Worm (Caenorhabditis elegans) whole organism, L2 larva: ENCODE data around the gene C14A4.6.

Experiments used
- C34F6.9 ChIP-seq: fragments of 150-350 bp; optimal IDR thresholded peaks from 2 replicates; lab custom pipeline; 2014; ENCODE audit warnings: missing biosample characterization, missing genetic modification characterization
- F13H6.1 ChIP-seq: sonication (generic microtip); optimal IDR thresholded peaks from 2 replicates; lab custom pipeline; 2016; ENCODE audit warnings: missing genetic modification characterization, missing compliant biosample characterization
- R02D3.7 ChIP-seq: fragments of 150-350 bp; optimal IDR thresholded peaks from 2 replicates; lab custom pipeline; 2014; ENCODE audit warnings: missing biosample characterization, missing genetic modification characterization
- Y55F3AM.14 ChIP-seq: fragments of 200-800 bp; sonication (Bioruptor generic); optimal IDR thresholded peaks from 2 replicates; lab custom pipeline; 2018; ENCODE audit warnings: mild to moderate bottlenecking, missing genetic modification characterization, missing compliant biosample characterization
- ZK546.5 ChIP-seq: sonication (generic microtip); optimal IDR thresholded peaks from 2 replicates; lab custom pipeline; 2017; ENCODE audit warnings: missing biosample characterization, missing genetic modification characterization
- alr-1 ChIP-seq: fragments of 150-350 bp; optimal IDR thresholded peaks from 2 replicates; lab custom pipeline; 2014; ENCODE audit warnings: missing biosample characterization, missing genetic modification characterization
- aly-2 ChIP-seq: fragments of 150-350 bp; optimal IDR thresholded peaks from 2 replicates; lab custom pipeline; 2014; ENCODE audit warnings: missing biosample characterization, missing genetic modification characterization
- ama-1 ChIP-seq: fragments of 150-350 bp; optimal IDR thresholded peaks from 2 replicates; lab custom pipeline; 2018; ENCODE audit warnings: inconsistent platforms
- ceh-16 ChIP-seq: fragments of 150-350 bp; optimal IDR thresholded peaks from 2 replicates; lab custom pipeline; 2014; ENCODE audit warnings: missing biosample characterization, missing genetic modification characterization
- ceh-82 ChIP-seq: fragments of 150-350 bp; optimal IDR thresholded peaks from 2 replicates; lab custom pipeline; 2014; ENCODE audit warnings: missing biosample characterization, missing genetic modification characterization
- crh-2 ChIP-seq: sonication (generic microtip); optimal IDR thresholded peaks from 2 replicates; lab custom pipeline; 2017; ENCODE audit warnings: missing biosample characterization, missing genetic modification characterization
- dmd-4 ChIP-seq: sonication (generic microtip); optimal IDR thresholded peaks from 2 replicates; lab custom pipeline; 2017; ENCODE audit warnings: missing biosample characterization, missing genetic modification characterization
- egl-27 ChIP-seq: sonication (generic microtip); optimal IDR thresholded peaks from 3 replicates; lab custom pipeline; 2017; ENCODE audit warnings: missing biosample characterization, missing genetic modification reagents, missing genetic modification characterization
- elt-1 ChIP-seq: fragments of 150-350 bp; optimal IDR thresholded peaks from 2 replicates; lab custom pipeline; 2014; ENCODE audit warnings: missing biosample characterization, missing genetic modification characterization
- fos-1 ChIP-seq: fragments of 150-350 bp; optimal IDR thresholded peaks from 2 replicates; lab custom pipeline; 2014; ENCODE audit warnings: missing biosample characterization, missing genetic modification characterization
- gmeb-1 ChIP-seq: fragments of 150-350 bp; optimal IDR thresholded peaks from 2 replicates; lab custom pipeline; 2014; ENCODE audit warnings: missing biosample characterization, missing genetic modification characterization
- lin-13 ChIP-seq: fragments of 150-350 bp; optimal IDR thresholded peaks from 2 replicates; lab custom pipeline; 2014; ENCODE audit warnings: missing biosample characterization, missing genetic modification reagents, missing genetic modification characterization
- lin-39 ChIP-seq: fragments of 150-350 bp; optimal IDR thresholded peaks from 2 replicates; lab custom pipeline; 2014; ENCODE audit warnings: missing biosample characterization, missing genetic modification reagents, missing genetic modification characterization
- lsy-2 ChIP-seq, 2 experiments: fragments of 150-350 bp in 1 of 2; sonication (generic microtip) in 1 of 2; optimal IDR thresholded peaks; 2 replicates each; lab custom pipeline; 2014 to 2017; ENCODE audit warnings: missing biosample characterization in 2 of 2, missing genetic modification characterization in 2 of 2
- mab-5 ChIP-seq: fragments of 150-350 bp; optimal IDR thresholded peaks from 2 replicates; lab custom pipeline; 2014; ENCODE audit warnings: missing biosample characterization, missing genetic modification characterization
- mbf-1 ChIP-seq: sonication (generic microtip); optimal IDR thresholded peaks from 2 replicates; lab custom pipeline; 2017; ENCODE audit warnings: missing biosample characterization, missing genetic modification characterization
- mdl-1 ChIP-seq, 2 experiments: fragments of 150-350 bp in 1 of 2; sonication (generic microtip) in 1 of 2; optimal IDR thresholded peaks; 2 replicates each; lab custom pipeline; 2017; ENCODE audit warnings: missing biosample characterization in 2 of 2, missing genetic modification characterization in 2 of 2
- nhr-21 ChIP-seq: fragments of 150-350 bp; optimal IDR thresholded peaks from 2 replicates; lab custom pipeline; 2014; ENCODE audit warnings: missing biosample characterization, missing genetic modification characterization
- nhr-23 ChIP-seq: fragments of 150-350 bp; optimal IDR thresholded peaks from 2 replicates; lab custom pipeline; 2014; ENCODE audit warnings: missing biosample characterization, missing genetic modification reagents, missing genetic modification characterization
- nhr-25 ChIP-seq: fragments of 150-350 bp; sonication (generic microtip); optimal IDR thresholded peaks from 3 replicates; lab custom pipeline; 2014; ENCODE audit warnings: missing biosample characterization, missing genetic modification characterization
- nhr-6 ChIP-seq: fragments of 150-350 bp; optimal IDR thresholded peaks from 2 replicates; lab custom pipeline; 2014; ENCODE audit warnings: missing biosample characterization, missing genetic modification characterization
- peb-1 ChIP-seq: fragments of 150-350 bp; optimal IDR thresholded peaks from 2 replicates; lab custom pipeline; 2014; ENCODE audit warnings: missing biosample characterization, missing genetic modification characterization
- sem-4 ChIP-seq: fragments of 150-350 bp; optimal IDR thresholded peaks from 2 replicates; lab custom pipeline; 2014; ENCODE audit warnings: missing biosample characterization, missing genetic modification reagents, missing genetic modification characterization
- sma-9 ChIP-seq, 2 experiments: fragments of 150-350 bp in 1 of 2; sonication (generic microtip) in 1 of 2; optimal IDR thresholded peaks; 2 replicates each; lab custom pipeline; 2014 to 2016; ENCODE audit warnings: missing genetic modification characterization in 2 of 2, mild to moderate bottlenecking in 1 of 2, missing biosample characterization in 1 of 2, missing compliant biosample characterization in 1 of 2, missing genetic modification reagents in 1 of 2, moderate library complexity in 1 of 2
- snpc-4 ChIP-seq: fragments of 150-350 bp; optimal IDR thresholded peaks from 2 replicates; lab custom pipeline; 2014; ENCODE audit warnings: missing biosample characterization, missing genetic modification characterization
- unc-39 ChIP-seq: fragments of 150-350 bp; optimal IDR thresholded peaks from 2 replicates; lab custom pipeline; 2014; ENCODE audit warnings: missing biosample characterization, missing genetic modification characterization
- unc-62 ChIP-seq: fragments of 150-350 bp; optimal IDR thresholded peaks from 2 replicates; lab custom pipeline; 2014; ENCODE audit warnings: missing biosample characterization, missing genetic modification reagents, missing genetic modification characterization
- zag-1 ChIP-seq: fragments of 150-350 bp; optimal IDR thresholded peaks from 2 replicates; lab custom pipeline; 2014; ENCODE audit warnings: missing biosample characterization, missing genetic modification characterization
- ztf-1 ChIP-seq: fragments of 200-800 bp; sonication (Bioruptor generic); conservative IDR thresholded peaks from 2 replicates; pipeline ENCODE4 v1.3.6; 2022; ENCODE audit warnings: missing genetic modification characterization, missing compliant biosample characterization
- ztf-11 ChIP-seq: sonication (generic microtip); optimal IDR thresholded peaks from 2 replicates; lab custom pipeline; 2017; ENCODE audit warnings: missing biosample characterization, missing genetic modification characterization
- ztf-4 ChIP-seq: fragments of 150-350 bp; optimal IDR thresholded peaks from 2 replicates; lab custom pipeline; 2014; ENCODE audit warnings: missing biosample characterization, missing genetic modification characterization

C14A4.6 gene

DNA sequence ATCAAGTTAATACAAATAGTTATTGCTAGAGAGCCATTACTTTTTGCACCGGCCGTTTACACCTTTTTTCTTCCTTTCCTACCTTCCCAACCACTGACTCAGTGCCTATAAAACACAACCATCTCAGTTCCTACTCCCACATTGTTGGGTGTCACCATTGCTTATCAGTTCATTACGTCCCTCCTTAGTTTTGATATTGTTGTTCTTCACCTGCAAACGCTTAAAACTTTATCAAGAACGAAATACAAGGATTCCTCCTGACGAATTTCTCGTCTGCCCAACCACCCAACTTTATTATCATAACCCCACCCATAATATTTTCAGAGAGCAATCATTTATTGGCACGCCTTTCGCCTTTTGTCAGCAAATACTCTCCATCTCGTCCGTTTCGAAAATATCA is 32.5 kb upstream of the C14A4.6 start:
- peak; percentile 8 for TF ChIP-seq F13H6.1 (tag; lab: Kevin White, UChicago)
- no peak for TF ChIP-seq nhr-6 (tag; lab: Kevin White, UChicago)
- peak; percentile 94 for TF ChIP-seq fos-1 (tag; lab: Kevin White, UChicago)

DNA sequence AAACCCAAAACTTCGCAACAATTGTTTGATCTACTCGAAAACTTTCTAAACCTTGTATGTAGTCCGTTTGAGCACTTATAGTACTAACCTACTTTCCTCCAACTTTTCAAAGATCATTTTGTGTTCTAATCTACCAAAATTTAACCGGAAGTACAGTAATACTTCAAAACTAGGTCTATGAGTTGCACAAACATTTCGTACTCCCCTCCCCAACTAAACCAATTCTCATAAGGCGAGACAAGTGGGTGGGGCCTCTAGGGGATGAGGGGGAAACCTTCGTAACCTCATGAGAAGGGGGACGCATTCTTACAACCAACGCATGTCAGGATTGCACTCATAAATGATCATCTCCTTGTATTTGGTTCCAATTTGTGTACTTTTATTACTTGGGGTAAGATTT is 27.4 kb upstream of the C14A4.6 start, which contains the start of gene cutl-9:
Gene cutl-9, plus strand, starts transcription at position 301 of the 400 bp plus-strand sequence.
- TF ChIP-seq mbf-1 (no peak), gmeb-1 (no peak), ceh-16 (tag; lab: Kevin White, UChicago) (no peak), lsy-2 (tag; optimal IDR thresholded peaks at IDR 0.05; lab: Kevin White, UChicago) (no peak), sem-4 (tag; lab: Kevin White, UChicago) (no peak), dmd-4 (tag; lab: Kevin White, UChicago) (no peak), mdl-1 (tag; optimal IDR thresholded peaks at IDR 0.05; lab: Kevin White, UChicago) (no peak), alr-1 (tag; lab: Kevin White, UChicago) (no peak), F13H6.1 (tag; lab: Kevin White, UChicago) (no peak), Y55F3AM.14 (GFP tag; lab: Kevin White, UChicago) (no peak), ZK546.5 (no peak), zag-1 (tag; lab: Kevin White, UChicago) (no peak), C34F6.9 (tag; lab: Kevin White, UChicago) (no peak)

DNA sequence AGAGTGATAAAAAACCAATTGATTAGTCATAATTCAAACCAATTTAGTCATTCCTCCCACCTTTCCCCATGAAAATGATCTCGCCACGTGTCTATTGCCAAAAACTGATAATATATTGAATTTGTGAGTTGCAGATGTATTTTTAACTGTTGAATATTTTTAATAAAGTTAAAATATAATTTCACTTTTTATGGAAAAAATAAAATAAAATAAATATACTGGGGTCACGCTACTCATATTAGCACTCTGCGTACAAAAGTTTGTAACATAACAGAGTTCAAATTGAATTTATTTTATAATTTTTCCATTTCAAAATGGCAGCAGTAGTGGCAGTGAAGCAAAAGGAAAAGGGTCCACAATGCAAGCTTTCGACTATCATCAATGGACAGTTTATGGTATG is 23.6 kb upstream of the C14A4.6 start, which contains the start of gene C14A4.13:
Gene C14A4.13, plus strand, starts transcription at position 301 of the 400 bp plus-strand sequence.
- TF ChIP-seq snpc-4 (tag; lab: Kevin White, UChicago) (no peak), lin-39 (no peak), unc-62 (GFP tag; lab: Kevin White, UChicago) (no peak), fos-1 (tag; lab: Kevin White, UChicago) (no peak), unc-39 (no peak), aly-2 (tag; lab: Kevin White, UChicago) (no peak), R02D3.7 (tag; lab: Kevin White, UChicago) (no peak), ceh-16 (tag; lab: Kevin White, UChicago) (no peak), alr-1 (tag; lab: Kevin White, UChicago) (no peak), ztf-11 (tag; lab: Kevin White, UChicago) (no peak), mdl-1 (tag; optimal IDR thresholded peaks at IDR 0.05; lab: Kevin White, UChicago) (no peak), lin-13 (no peak), ama-1 (lab: Kevin White, UChicago) (no peak), nhr-25 (no peak), ztf-4 (tag; lab: Kevin White, UChicago) (no peak), sem-4 (tag; lab: Kevin White, UChicago) (no peak), gmeb-1 (no peak)

- no peak for TF ChIP-seq alr-1 (tag; lab: Kevin White, UChicago)
- no peak for TF ChIP-seq lin-39
- TF ChIP-seq crh-2 (tag; lab: Kevin White, UChicago): no peak
- TF ChIP-seq unc-39: no peak
- TF ChIP-seq ztf-4 (tag; lab: Kevin White, UChicago): no peak
- no peak for TF ChIP-seq peb-1 (tag; lab: Kevin White, UChicago)
- no peak for TF ChIP-seq mbf-1
- TF ChIP-seq dmd-4 (tag; lab: Kevin White, UChicago): no peak
- TF ChIP-seq fos-1 (tag; lab: Kevin White, UChicago): no peak
- TF ChIP-seq C34F6.9 (tag; lab: Kevin White, UChicago): no peak
- no peak for TF ChIP-seq ztf-1 (GFP tag; lab: Robert Waterston, UW)
- no peak for TF ChIP-seq ceh-16 (tag; lab: Kevin White, UChicago)
- TF ChIP-seq unc-62 (GFP tag; lab: Kevin White, UChicago): no peak
- TF ChIP-seq lin-13: no peak
- TF ChIP-seq egl-27 (tag; lab: Kevin White, UChicago): no peak
- TF ChIP-seq, all 48 proteins: peak for 0
Measured at ce11 chrII:10612743-10613142, 18.2 kb upstream of the C14A4.6 start, which contains the start of gene C14A4.12. Gene C14A4.12, plus strand, starts transcription at chrII:10613043.

DNA sequence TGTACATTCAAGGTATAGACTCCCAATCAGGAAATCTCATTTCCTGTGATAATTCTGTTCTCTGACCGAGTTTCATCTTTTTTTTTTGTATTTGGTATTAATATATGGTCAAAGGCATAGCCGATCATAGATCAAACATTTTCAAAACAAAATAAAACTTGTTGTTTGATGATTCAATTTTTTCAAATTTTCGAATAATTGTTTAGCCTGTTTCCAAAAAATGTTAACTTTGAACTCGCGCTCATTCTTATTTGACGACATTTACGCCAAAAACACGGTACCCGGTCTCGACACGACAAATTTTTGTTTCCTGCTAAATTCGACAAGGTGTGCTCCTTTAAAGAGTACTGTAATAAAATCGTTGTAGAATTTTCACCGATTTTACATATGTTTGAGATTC is 14.2 kb upstream of the C14A4.6 start:
- TF ChIP-seq mab-5 (tag; lab: Kevin White, UChicago) (no peak), unc-62 (GFP tag; lab: Kevin White, UChicago) (no peak), ztf-11 (tag; lab: Kevin White, UChicago) (no peak), elt-1 (tag; lab: Kevin White, UChicago) (no peak), sma-9 (GFP tag; optimal IDR thresholded peaks at IDR 0.05; lab: Kevin White, UChicago) (no peak), sma-9 (tag; optimal IDR thresholded peaks at IDR 0.05; lab: Kevin White, UChicago) (no peak), ztf-1 (GFP tag; lab: Robert Waterston, UW) (no peak), R02D3.7 (tag; lab: Kevin White, UChicago) (no peak), alr-1 (tag; lab: Kevin White, UChicago) (no peak), ceh-82 (tag; lab: Kevin White, UChicago) (no peak), mbf-1 (no peak), ama-1 (lab: Kevin White, UChicago) (no peak), C34F6.9 (tag; lab: Kevin White, UChicago) (no peak), sem-4 (tag; lab: Kevin White, UChicago) (no peak), aly-2 (tag; lab: Kevin White, UChicago) (no peak), nhr-23 (tag; lab: Kevin White, UChicago) (no peak), nhr-6 (tag; lab: Kevin White, UChicago) (no peak), gmeb-1 (no peak), crh-2 (tag; lab: Kevin White, UChicago) (no peak), nhr-21 (tag; lab: Kevin White, UChicago) (no peak)
